Fruit fly (Drosophila melanogaster): ENCODE results near the gene CG11583.

CG11583 gene

DNA sequence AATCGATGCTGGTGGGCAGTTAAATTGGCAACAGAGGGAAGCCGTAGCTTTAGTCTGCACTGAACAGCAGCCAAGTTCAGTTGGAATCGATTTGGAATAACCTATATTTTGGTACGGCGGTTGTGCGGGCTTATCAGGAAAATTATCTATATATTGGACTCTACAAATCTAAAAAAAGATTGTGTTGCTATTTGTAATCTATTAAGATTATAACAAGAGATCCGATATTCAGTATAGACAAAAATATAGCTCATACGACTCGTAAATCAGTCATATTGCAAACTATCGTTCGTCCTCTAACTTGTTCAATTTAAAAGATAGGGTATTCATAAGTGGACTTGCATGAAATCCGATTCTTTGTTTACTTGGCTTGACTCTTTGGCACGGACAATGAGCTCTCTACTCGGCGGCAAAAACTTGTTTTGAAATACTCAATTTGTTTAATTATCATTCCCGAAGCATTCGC is 6.0 kb upstream of the CG11583 start, which contains the start of gene Hexo1 (continued):
- peak; percentile 27; the same call in 1 of the 2 replicates for TF ChIP-seq Xrp1 (GFP tag; IDR thresholded peaks at IDR 0.05)
- TF ChIP-seq CG4360 (GFP tag; IDR thresholded peaks at IDR 0.05), result no peak
- no peak for TF ChIP-seq CG11456 (GFP tag; IDR thresholded peaks at IDR 0.05)
- TF ChIP-seq CG13624 (GFP tag; optimal IDR thresholded peaks at IDR 0.05), result peak; percentile 48
- no peak for TF ChIP-seq Dref (GFP tag; IDR thresholded peaks at IDR 0.05)
- TF ChIP-seq Lhr (GFP tag; optimal IDR thresholded peaks at IDR 0.05), result no peak
- no peak for TF ChIP-seq tin (GFP tag; optimal IDR thresholded peaks at IDR 0.05)
- no peak for TF ChIP-seq dmrt11E (tag; optimal IDR thresholded peaks at IDR 0.05)
- TF ChIP-seq ERR (GFP tag; optimal IDR thresholded peaks at IDR 0.05), result no peak
- peak; percentile 50; the same call in 2 of the 3 replicates for TF ChIP-seq dysf (GFP tag; IDR thresholded peaks at IDR 0.05)
- no peak for TF ChIP-seq CG18764 (GFP tag; optimal IDR thresholded peaks at IDR 0.05)
- TF ChIP-seq ro (GFP tag; IDR thresholded peaks at IDR 0.05), result no peak
- no peak for TF ChIP-seq CG4424 (GFP tag; optimal IDR thresholded peaks at IDR 0.05)
- no peak for TF ChIP-seq dimm (GFP tag; IDR thresholded peaks at IDR 0.05)
- TF ChIP-seq fd96Cb (tag; optimal IDR thresholded peaks at IDR 0.05), result no peak
- TF ChIP-seq CG32767 (GFP tag; IDR thresholded peaks at IDR 0.05), result no peak
- no peak for TF ChIP-seq Ssrp (tag; optimal IDR thresholded peaks at IDR 0.05)
- no peak for TF ChIP-seq CG16813 (GFP tag; IDR thresholded peaks at IDR 0.05; ENCODE audit: partially characterized antibody)
- TF ChIP-seq CG7786 (GFP tag; optimal IDR thresholded peaks at IDR 0.05), result no peak
- TF ChIP-seq D19A (tag; optimal IDR thresholded peaks at IDR 0.05), result peak; percentile 97
- no peak for TF ChIP-seq salm (tag; optimal IDR thresholded peaks at IDR 0.05)
- no peak for TF ChIP-seq CG31224 (GFP tag; IDR thresholded peaks at IDR 0.05)
- no peak for TF ChIP-seq ttk (GFP tag; IDR thresholded peaks at IDR 0.05)
- TF ChIP-seq rib (GFP tag; IDR thresholded peaks at IDR 0.05), result no peak
- TF ChIP-seq Rfx (GFP tag; IDR thresholded peaks at IDR 0.05), result no peak
- TF ChIP-seq CG3838 (GFP tag; optimal IDR thresholded peaks at IDR 0.05), result no peak
- TF ChIP-seq vnd (GFP tag; IDR thresholded peaks at IDR 0.05; ENCODE audit: partially characterized antibody), result no peak
- TF ChIP-seq bowl (GFP tag; IDR thresholded peaks at IDR 0.05), result no peak
- TF ChIP-seq grn (GFP tag; optimal IDR thresholded peaks at IDR 0.05), result peak; percentile 70
- TF ChIP-seq CG2712 (tag; optimal IDR thresholded peaks at IDR 0.05), result peak; percentile 38
- TF ChIP-seq CG8388 (GFP tag; optimal IDR thresholded peaks at IDR 0.05), result no peak
- no peak for TF ChIP-seq emc (GFP tag; optimal IDR thresholded peaks at IDR 0.05)
- no peak for TF ChIP-seq bigmax (GFP tag; optimal IDR thresholded peaks at IDR 0.05)
- TF ChIP-seq Oli (tag; optimal IDR thresholded peaks at IDR 0.05), result peak; percentile 25
- TF ChIP-seq CG18619 (GFP tag; optimal IDR thresholded peaks at IDR 0.05), result no peak
- TF ChIP-seq E2f1 (GFP tag; IDR thresholded peaks at IDR 0.05), result no peak
- TF ChIP-seq Gsc (GFP tag; IDR thresholded peaks at IDR 0.05), result no peak
- no peak for TF ChIP-seq sens-2 (GFP tag; IDR thresholded peaks at IDR 0.05)
- no peak for TF ChIP-seq Dip2 (GFP tag; IDR thresholded peaks at IDR 0.05)
- 0 out of 2 replicates have a peak, but pooled peaks have one; percentile 10 for TF ChIP-seq CG10366 (GFP tag; IDR thresholded peaks at IDR 0.05)
- no peak for TF ChIP-seq CG10959 (GFP tag; IDR thresholded peaks at IDR 0.05)
- no peak for TF ChIP-seq dan (GFP tag; IDR thresholded peaks at IDR 0.05)
- no peak for TF ChIP-seq CG11085 (GFP tag; IDR thresholded peaks at IDR 0.05)
- no peak for TF ChIP-seq CG42726 (GFP tag; IDR thresholded peaks at IDR 0.05; ENCODE audit: partially characterized antibody)
- TF ChIP-seq bbx (GFP tag; IDR thresholded peaks at IDR 0.05; ENCODE audit: partially characterized antibody), result no peak
- no peak for TF ChIP-seq Poxn (GFP tag; IDR thresholded peaks at IDR 0.05)
- peak; percentile 36 for TF ChIP-seq unpg (GFP tag; optimal IDR thresholded peaks at IDR 0.05)
- no peak for TF ChIP-seq Lim3 (GFP tag; IDR thresholded peaks at IDR 0.05)
- TF ChIP-seq dati (GFP tag; IDR thresholded peaks at IDR 0.05), result no peak
- TF ChIP-seq ap (GFP tag; IDR thresholded peaks at IDR 0.05), result no peak
- no peak for TF ChIP-seq CG4328 (GFP tag; optimal IDR thresholded peaks at IDR 0.05)
- TF ChIP-seq CG11093 (GFP tag; IDR thresholded peaks at IDR 0.05), result no peak
- TF ChIP-seq CG8765 (GFP tag; IDR thresholded peaks at IDR 0.05), result no peak
